Fruit fly (Drosophila melanogaster): Measurements from ENCODE around the gene vls.

Gene vls

DNA sequence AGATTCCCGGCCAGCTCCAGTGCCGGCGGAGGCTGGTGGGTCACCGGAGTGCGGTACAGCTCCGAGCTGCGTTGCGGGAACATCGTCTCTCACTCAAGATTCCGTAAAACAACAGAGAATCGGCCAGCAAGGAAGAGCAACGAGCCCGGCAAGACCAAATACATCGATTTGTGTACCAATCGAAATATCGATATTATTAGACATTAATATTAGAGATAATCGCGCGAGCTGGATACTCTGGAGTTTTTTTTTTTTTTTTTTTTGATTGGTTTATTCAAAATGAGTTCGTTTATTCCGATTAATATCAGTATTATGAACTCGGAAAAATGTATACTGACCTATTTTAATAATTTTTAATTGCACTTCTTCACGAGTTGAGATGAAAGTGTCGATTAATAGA is at the start of gene vls (continued):
- TF ChIP-seq yki (optimal IDR thresholded peaks at IDR 0.05): no peak
- TF ChIP-seq CG15514 (GFP tag; optimal IDR thresholded peaks at IDR 0.05): peak; percentile 12
- TF ChIP-seq CG32767 (GFP tag; IDR thresholded peaks at IDR 0.05): no peak
- no peak for TF ChIP-seq salm (tag; optimal IDR thresholded peaks at IDR 0.05)
- peak; percentile 82 for TF ChIP-seq Scr (GFP tag; IDR thresholded peaks at IDR 0.05; ENCODE audit: partially characterized antibody)
- TF ChIP-seq slp2 (GFP tag; optimal IDR thresholded peaks at IDR 0.05): no peak
- TF ChIP-seq chn (GFP tag; optimal IDR thresholded peaks at IDR 0.05): no peak
- no peak for TF ChIP-seq Lhr (GFP tag; optimal IDR thresholded peaks at IDR 0.05)
- no peak for TF ChIP-seq Oli (tag; optimal IDR thresholded peaks at IDR 0.05)
- peak; percentile 83 for TF ChIP-seq hbn (GFP tag; IDR thresholded peaks at IDR 0.05; ENCODE audit: partially characterized antibody)
- TF ChIP-seq CG12942 (GFP tag; optimal IDR thresholded peaks at IDR 0.05): no peak
- TF ChIP-seq CG32772 (GFP tag; IDR thresholded peaks at IDR 0.05): peak; percentile 90
- peak; percentile 79 for TF ChIP-seq sna (GFP tag; IDR thresholded peaks at IDR 0.05; ENCODE audit: partially characterized antibody)
- TF ChIP-seq Chrac-16 (GFP tag; optimal IDR thresholded peaks at IDR 0.05): no peak
- no peak for TF ChIP-seq CG6654 (GFP tag; optimal IDR thresholded peaks at IDR 0.05)
- TF ChIP-seq Hr3 (GFP tag; optimal IDR thresholded peaks at IDR 0.05): no peak
- no peak for TF ChIP-seq CG4404 (GFP tag; IDR thresholded peaks at IDR 0.05)
- no peak for TF ChIP-seq sob (GFP tag; IDR thresholded peaks at IDR 0.05)
- no peak for TF ChIP-seq CG12769 (tag; optimal IDR thresholded peaks at IDR 0.05)
- no peak for TF ChIP-seq CG18011 (GFP tag; optimal IDR thresholded peaks at IDR 0.05)
- TF ChIP-seq Bgb (GFP tag; IDR thresholded peaks at IDR 0.05; ENCODE audit: partially characterized antibody): peak; percentile 80
- TF ChIP-seq CG30020 (tag; optimal IDR thresholded peaks at IDR 0.05): no peak
- TF ChIP-seq CG17328 (GFP tag; IDR thresholded peaks at IDR 0.05): no peak
- TF ChIP-seq CG2712 (tag; optimal IDR thresholded peaks at IDR 0.05): no peak
- TF ChIP-seq trh (GFP tag; optimal IDR thresholded peaks at IDR 0.05): no peak
- no peak for TF ChIP-seq Nf-YC (tag; optimal IDR thresholded peaks at IDR 0.05)
- TF ChIP-seq hb (GFP tag; IDR thresholded peaks at IDR 0.05; ENCODE audit: partially characterized antibody): peak; percentile 30; the same call in 1 of the 3 replicates
- peak; percentile 29 for TF ChIP-seq trem (tag; optimal IDR thresholded peaks at IDR 0.05)
- TF ChIP-seq fd3F (GFP tag; optimal IDR thresholded peaks at IDR 0.05): no peak
- no peak for TF ChIP-seq CG10654 (GFP tag; optimal IDR thresholded peaks at IDR 0.05)
- no peak for TF ChIP-seq mam (GFP tag; optimal IDR thresholded peaks at IDR 0.05)
- no peak for TF ChIP-seq CG1832 (GFP tag; optimal IDR thresholded peaks at IDR 0.05)
- peak; percentile 21 for TF ChIP-seq Sin3A (optimal IDR thresholded peaks at IDR 0.05)
- TF ChIP-seq HLH4C (GFP tag; IDR thresholded peaks at IDR 0.05; ENCODE audit: partially characterized antibody): peak; percentile 80
- TF ChIP-seq CG2875 (GFP tag; optimal IDR thresholded peaks at IDR 0.05): no peak
- TF ChIP-seq her (GFP tag; optimal IDR thresholded peaks at IDR 0.05): no peak
- TF ChIP-seq ham (GFP tag; IDR thresholded peaks at IDR 0.05): no peak
- no peak for TF ChIP-seq CG17361 (GFP tag; IDR thresholded peaks at IDR 0.05)
- no peak for TF ChIP-seq CG10209 (GFP tag; optimal IDR thresholded peaks at IDR 0.05)
- no peak for TF ChIP-seq Vsx1 (GFP tag; optimal IDR thresholded peaks at IDR 0.05)
- TF ChIP-seq Ptx1 (GFP tag; IDR thresholded peaks at IDR 0.05): no peak
- no peak for TF ChIP-seq Hand (GFP tag; optimal IDR thresholded peaks at IDR 0.05)
- TF ChIP-seq az2 (GFP tag; optimal IDR thresholded peaks at IDR 0.05): no peak
- TF ChIP-seq CG18476 (GFP tag; optimal IDR thresholded peaks at IDR 0.05): no peak
- TF ChIP-seq tna (GFP tag; IDR thresholded peaks at IDR 0.05; ENCODE audit: partially characterized antibody): peak; percentile 52; the same call in 1 of the 2 replicates
- peak; percentile 85 for TF ChIP-seq Dref (GFP tag; IDR thresholded peaks at IDR 0.05)
- TF ChIP-seq CG17385 (GFP tag; optimal IDR thresholded peaks at IDR 0.05): no peak
- TF ChIP-seq nau (GFP tag; optimal IDR thresholded peaks at IDR 0.05): no peak
- TF ChIP-seq B-H2 (GFP tag; optimal IDR thresholded peaks at IDR 0.05): no peak
- no peak for TF ChIP-seq Mrtf (GFP tag; IDR thresholded peaks at IDR 0.05)
- TF ChIP-seq Fer2 (tag; optimal IDR thresholded peaks at IDR 0.05): no peak

Measured in whole organism, embryonic.